Fruit fly (Drosophila melanogaster): ENCODE results near the gene Cen.

Cen gene

dm6 chr2L:20716077-20716476 lies 34.4 kb upstream of the Cen start:
- TF ChIP-seq bab1 (GFP tag; optimal IDR thresholded peaks at IDR 0.05): peak; percentile 8
- peak; percentile 13 for TF ChIP-seq tj (GFP tag; optimal IDR thresholded peaks at IDR 0.05)
- no peak for TF ChIP-seq CG33017 (tag; optimal IDR thresholded peaks at IDR 0.05)
- no peak for TF ChIP-seq CG11617 (GFP tag; optimal IDR thresholded peaks at IDR 0.05)
- TF ChIP-seq ovo (GFP tag; optimal IDR thresholded peaks at IDR 0.05): peak; percentile 89
- no peak for TF ChIP-seq CG7101 (tag; optimal IDR thresholded peaks at IDR 0.05)
- TF ChIP-seq Hr96 (GFP tag; optimal IDR thresholded peaks at IDR 0.05): peak; percentile 3
- peak; percentile 14 for TF ChIP-seq CG12768 (GFP tag; optimal IDR thresholded peaks at IDR 0.05)
- TF ChIP-seq Mnt (GFP tag; optimal IDR thresholded peaks at IDR 0.05): peak; percentile 27
- no peak for TF ChIP-seq CG14711 (tag; optimal IDR thresholded peaks at IDR 0.05)
- TF ChIP-seq cic (GFP tag; optimal IDR thresholded peaks at IDR 0.05): peak; percentile 77
- no peak for TF ChIP-seq pad (GFP tag; optimal IDR thresholded peaks at IDR 0.05)

DNA sequence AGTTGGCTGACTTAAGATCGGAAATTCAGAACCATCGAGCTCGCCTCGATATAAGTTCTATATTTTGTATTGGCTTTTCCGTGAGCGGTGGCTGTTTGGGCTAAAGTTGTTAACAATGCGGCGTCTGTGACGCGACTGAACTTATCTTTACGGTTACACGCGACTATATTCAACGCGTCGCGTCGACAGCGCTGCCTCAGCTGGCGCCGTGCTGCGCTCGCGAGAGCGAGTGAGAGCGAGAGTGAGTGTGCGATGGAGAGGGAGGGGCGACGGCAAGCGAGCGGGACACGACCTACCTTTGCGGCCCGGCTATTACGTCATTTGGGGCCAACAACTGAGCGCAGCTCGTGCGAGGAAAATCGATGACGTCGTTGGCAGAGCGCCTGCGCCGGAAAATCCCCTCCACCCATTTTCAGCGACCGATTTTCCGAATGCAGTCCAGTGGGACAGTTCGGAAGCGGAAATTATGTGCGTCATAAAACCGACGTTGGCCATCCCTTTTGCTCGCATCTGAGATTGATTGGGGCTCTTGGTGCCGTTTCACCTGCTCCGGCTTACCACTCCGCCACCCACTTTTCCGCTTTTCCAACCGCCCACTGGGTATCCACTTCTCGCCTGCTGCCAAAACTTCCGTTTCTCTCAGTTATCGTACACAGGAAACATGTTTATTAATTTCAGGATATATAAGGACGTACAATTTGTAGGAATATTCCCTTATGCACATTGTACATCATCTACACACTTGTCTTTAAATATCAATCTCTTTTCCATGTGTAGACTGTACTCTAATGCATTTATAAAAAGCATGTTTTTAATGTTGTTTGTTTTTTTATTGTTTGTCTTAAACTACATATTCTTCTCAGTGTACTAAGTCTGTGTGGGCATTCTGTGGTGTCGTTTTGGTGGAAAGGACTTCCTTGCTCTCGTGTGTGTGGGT lies 33.1 kb upstream of the Cen start, which contains the start of gene Hr38:
Gene Hr38 (minus strand): TSS at position 121 of the 937 bp plus-strand sequence.
- peak; percentile 31 for TF ChIP-seq Hr96 (GFP tag; optimal IDR thresholded peaks at IDR 0.05)
- TF ChIP-seq CG1620 (GFP tag; optimal IDR thresholded peaks at IDR 0.05): no peak
- TF ChIP-seq Clk (GFP tag; optimal IDR thresholded peaks at IDR 0.05): no peak
- no peak for TF ChIP-seq CG11617 (GFP tag; optimal IDR thresholded peaks at IDR 0.05)
- TF ChIP-seq CG7101 (tag; optimal IDR thresholded peaks at IDR 0.05): no peak
- peak; percentile 49 for TF ChIP-seq CG7045 (GFP tag; optimal IDR thresholded peaks at IDR 0.05)
- peak; percentile 22 for TF ChIP-seq CG14711 (tag; optimal IDR thresholded peaks at IDR 0.05)
- peak; percentile 49 for TF ChIP-seq Mnt (GFP tag; optimal IDR thresholded peaks at IDR 0.05)
- TF ChIP-seq pad (GFP tag; optimal IDR thresholded peaks at IDR 0.05): no peak
- peak; percentile 10 for TF ChIP-seq toe (GFP tag; optimal IDR thresholded peaks at IDR 0.05)
- TF ChIP-seq cic (GFP tag; optimal IDR thresholded peaks at IDR 0.05): peak; percentile 56
- no peak for TF ChIP-seq tj (GFP tag; optimal IDR thresholded peaks at IDR 0.05)
- no peak for TF ChIP-seq ovo (GFP tag; optimal IDR thresholded peaks at IDR 0.05)
- TF ChIP-seq CG12768 (GFP tag; optimal IDR thresholded peaks at IDR 0.05): peak; percentile 35
- peak; percentile 73 for TF ChIP-seq kay (GFP tag; ENCODE audit: borderline replicate concordance)
- TF ChIP-seq cnc (optimal IDR thresholded peaks at IDR 0.05): no peak
- no peak for TF ChIP-seq Crg-1 (GFP tag; optimal IDR thresholded peaks at IDR 0.05)
- peak; percentile 1 for TF ChIP-seq bab1 (GFP tag; optimal IDR thresholded peaks at IDR 0.05)
- no peak for TF ChIP-seq CG5204 (GFP tag; optimal IDR thresholded peaks at IDR 0.05)
- peak; percentile 40 for TF ChIP-seq CG33017 (tag; optimal IDR thresholded peaks at IDR 0.05)

DNA sequence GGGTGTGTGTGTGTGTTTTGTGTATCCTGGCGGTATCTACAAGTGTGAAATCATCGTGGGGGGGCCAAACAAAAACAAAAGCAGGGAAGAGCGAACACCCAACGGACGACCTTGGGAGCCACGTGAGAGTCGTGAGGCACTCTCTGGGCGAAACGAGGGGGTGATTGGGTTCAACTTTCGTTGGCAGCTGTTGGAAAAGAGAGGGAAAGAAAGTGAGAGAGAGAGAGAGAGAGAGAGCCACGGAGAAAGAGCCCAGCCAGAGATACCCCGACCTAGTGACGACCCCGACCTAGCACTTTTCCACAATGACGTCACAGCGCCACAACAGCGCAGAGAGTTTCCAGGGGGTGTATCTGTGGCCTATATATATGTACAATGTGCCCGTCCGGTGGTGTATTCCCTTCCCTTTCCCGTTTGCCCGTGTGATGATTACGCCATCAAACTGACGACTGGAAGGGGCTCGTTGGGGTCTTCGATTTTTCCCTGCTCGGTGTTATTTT lies 24.3 kb upstream of the Cen start:
- TF ChIP-seq CG5204 (GFP tag; optimal IDR thresholded peaks at IDR 0.05): no peak
- TF ChIP-seq CG7101 (tag; optimal IDR thresholded peaks at IDR 0.05): no peak
- no peak for TF ChIP-seq ovo (GFP tag; optimal IDR thresholded peaks at IDR 0.05)
- TF ChIP-seq CG11617 (GFP tag; optimal IDR thresholded peaks at IDR 0.05): no peak
- no peak for TF ChIP-seq cnc (optimal IDR thresholded peaks at IDR 0.05)
- no peak for TF ChIP-seq cic (GFP tag; optimal IDR thresholded peaks at IDR 0.05)
- no peak for TF ChIP-seq tj (GFP tag; optimal IDR thresholded peaks at IDR 0.05)
- TF ChIP-seq kay (GFP tag; ENCODE audit: borderline replicate concordance): no peak
- TF ChIP-seq Crg-1 (GFP tag; optimal IDR thresholded peaks at IDR 0.05): no peak
- TF ChIP-seq Mnt (GFP tag; optimal IDR thresholded peaks at IDR 0.05): no peak
- TF ChIP-seq bab1 (GFP tag; optimal IDR thresholded peaks at IDR 0.05): no peak
- TF ChIP-seq CG12768 (GFP tag; optimal IDR thresholded peaks at IDR 0.05): no peak
- no peak for TF ChIP-seq CG33017 (tag; optimal IDR thresholded peaks at IDR 0.05)
- TF ChIP-seq pad (GFP tag; optimal IDR thresholded peaks at IDR 0.05): no peak
- no peak for TF ChIP-seq CG14711 (tag; optimal IDR thresholded peaks at IDR 0.05)
- TF ChIP-seq Hr96 (GFP tag; optimal IDR thresholded peaks at IDR 0.05): no peak
- TF ChIP-seq CG1620 (GFP tag; optimal IDR thresholded peaks at IDR 0.05): no peak
- TF ChIP-seq CG7045 (GFP tag; optimal IDR thresholded peaks at IDR 0.05): no peak

DNA sequence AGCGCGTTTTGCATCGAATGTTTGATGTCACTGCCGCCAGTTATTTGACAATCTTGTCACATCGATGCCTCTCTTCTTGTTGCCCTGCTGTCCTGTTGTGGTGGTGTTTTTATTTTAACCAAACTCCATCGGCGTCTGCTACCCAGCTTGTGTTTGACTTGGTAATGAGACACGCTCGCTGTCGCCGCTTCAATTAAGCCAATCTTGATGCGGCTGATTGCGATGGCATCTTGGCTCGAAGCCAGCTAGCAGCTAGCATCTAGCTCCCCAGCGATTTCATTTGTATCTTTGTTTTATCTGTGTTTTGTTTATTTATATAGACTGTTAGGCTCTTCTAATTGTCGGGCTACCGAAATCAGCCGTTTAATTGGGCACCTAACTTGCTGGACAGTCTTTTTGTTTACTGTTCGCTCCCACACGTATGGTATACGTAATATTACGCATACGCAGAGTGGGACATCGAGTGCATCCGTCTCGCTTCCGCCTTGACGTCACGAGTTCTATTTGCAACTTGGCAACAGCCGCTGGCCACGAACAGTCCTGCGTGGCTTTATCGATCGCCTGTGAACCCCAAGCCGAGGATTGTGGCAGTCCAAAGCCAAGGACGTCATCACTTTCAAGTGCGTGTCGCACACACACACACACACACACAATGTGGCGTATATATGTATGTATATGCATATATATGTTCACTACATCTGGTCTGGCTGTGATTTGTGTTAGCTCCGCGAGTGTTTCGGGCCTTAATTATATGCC lies 23.0 kb upstream of the Cen start:
- TF ChIP-seq tj (GFP tag; optimal IDR thresholded peaks at IDR 0.05): no peak
- no peak for TF ChIP-seq toe (GFP tag; optimal IDR thresholded peaks at IDR 0.05)
- no peak for TF ChIP-seq CG14711 (tag; optimal IDR thresholded peaks at IDR 0.05)
- no peak for TF ChIP-seq CG7045 (GFP tag; optimal IDR thresholded peaks at IDR 0.05)
- TF ChIP-seq CG7101 (tag; optimal IDR thresholded peaks at IDR 0.05): no peak
- no peak for TF ChIP-seq CG12768 (GFP tag; optimal IDR thresholded peaks at IDR 0.05)
- no peak for TF ChIP-seq ovo (GFP tag; optimal IDR thresholded peaks at IDR 0.05)
- no peak for TF ChIP-seq Crg-1 (GFP tag; optimal IDR thresholded peaks at IDR 0.05)
- TF ChIP-seq cic (GFP tag; optimal IDR thresholded peaks at IDR 0.05): no peak
- TF ChIP-seq cnc (optimal IDR thresholded peaks at IDR 0.05): no peak
- TF ChIP-seq CG33017 (tag; optimal IDR thresholded peaks at IDR 0.05): no peak
- TF ChIP-seq pad (GFP tag; optimal IDR thresholded peaks at IDR 0.05): no peak
- no peak for TF ChIP-seq Clk (GFP tag; optimal IDR thresholded peaks at IDR 0.05)
- TF ChIP-seq Mnt (GFP tag; optimal IDR thresholded peaks at IDR 0.05): no peak
- TF ChIP-seq Hr96 (GFP tag; optimal IDR thresholded peaks at IDR 0.05): no peak
- no peak for TF ChIP-seq bab1 (GFP tag; optimal IDR thresholded peaks at IDR 0.05)
- TF ChIP-seq CG5204 (GFP tag; optimal IDR thresholded peaks at IDR 0.05): no peak
- TF ChIP-seq CG11617 (GFP tag; optimal IDR thresholded peaks at IDR 0.05): no peak
- no peak for TF ChIP-seq CG1620 (GFP tag; optimal IDR thresholded peaks at IDR 0.05)
- TF ChIP-seq kay (GFP tag; ENCODE audit: borderline replicate concordance): no peak

All from whole organism, adult.